Worm (Caenorhabditis elegans) whole organism, mixed stage, embryonic: Measurements from ENCODE around the gene str-108.

Experiments
- elt-3 ChIP-seq: fragments of 150-350 bp; optimal IDR thresholded peaks from 2 replicates; lab custom pipeline; 2014; ENCODE audit warnings: missing biosample characterization, missing genetic modification characterization
- lsy-2 ChIP-seq: fragments of 150-350 bp; optimal IDR thresholded peaks from 2 replicates; lab custom pipeline; 2014; ENCODE audit warnings: missing biosample characterization, missing genetic modification characterization
- pha-4 ChIP-seq: fragments of 150-350 bp; optimal IDR thresholded peaks from 2 replicates; lab custom pipeline; 2018; ENCODE audit warnings: missing biosample characterization, missing genetic modification reagents, missing genetic modification characterization
- snpc-4 ChIP-seq: fragments of 150-350 bp; optimal IDR thresholded peaks from 2 replicates; lab custom pipeline; 2014; ENCODE audit warnings: missing biosample characterization, missing genetic modification characterization
- zip-8 ChIP-seq: fragments of 150-350 bp; optimal IDR thresholded peaks from 2 replicates; lab custom pipeline; 2014; ENCODE audit warnings: missing biosample characterization, missing genetic modification characterization

DNA sequence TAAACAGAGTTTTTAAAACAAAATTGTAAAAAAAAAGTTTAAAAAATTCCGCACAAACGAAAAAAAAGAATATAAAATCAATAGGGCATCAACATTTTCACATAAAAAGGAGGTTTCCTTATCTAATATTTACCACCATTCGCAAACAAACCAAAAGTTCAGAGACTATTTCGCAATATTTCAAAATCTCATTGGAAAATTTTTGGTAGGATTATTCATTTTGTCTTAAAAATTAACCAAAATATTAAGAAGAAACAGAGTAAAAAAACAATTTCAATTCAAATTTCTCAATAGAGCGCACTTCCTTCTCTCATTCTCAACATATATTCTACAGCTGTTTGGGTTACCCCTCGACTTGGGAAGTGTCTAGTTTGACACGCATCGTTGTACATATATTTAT lies 5.9 kb upstream of the str-108 start:
- no peak for TF ChIP-seq elt-3 (tag; lab: Kevin White, UChicago)
- TF ChIP-seq lsy-2 (tag; lab: Kevin White, UChicago): no peak
- TF ChIP-seq zip-8 (tag; lab: Kevin White, UChicago): no peak
- TF ChIP-seq pha-4 (tag; lab: Kevin White, UChicago): no peak
- no peak for TF ChIP-seq snpc-4 (tag; lab: Kevin White, UChicago)
